Worm (Caenorhabditis elegans) whole organism, L2 larva: ENCODE measurements around the gene T02H6.11.

Source experiments
- C34F6.9 ChIP-seq: fragments of 150-350 bp; optimal IDR thresholded peaks from 2 replicates; lab custom pipeline; 2014; ENCODE audit warnings: missing biosample characterization, missing genetic modification characterization
- F13H6.1 ChIP-seq: sonication (generic microtip); optimal IDR thresholded peaks from 2 replicates; lab custom pipeline; 2016; ENCODE audit warnings: missing genetic modification characterization, missing compliant biosample characterization
- R02D3.7 ChIP-seq: fragments of 150-350 bp; optimal IDR thresholded peaks from 2 replicates; lab custom pipeline; 2014; ENCODE audit warnings: missing biosample characterization, missing genetic modification characterization
- ZK546.5 ChIP-seq: sonication (generic microtip); optimal IDR thresholded peaks from 2 replicates; lab custom pipeline; 2017; ENCODE audit warnings: missing biosample characterization, missing genetic modification characterization
- alr-1 ChIP-seq: fragments of 150-350 bp; optimal IDR thresholded peaks from 2 replicates; lab custom pipeline; 2014; ENCODE audit warnings: missing biosample characterization, missing genetic modification characterization
- aly-2 ChIP-seq: fragments of 150-350 bp; optimal IDR thresholded peaks from 2 replicates; lab custom pipeline; 2014; ENCODE audit warnings: missing biosample characterization, missing genetic modification characterization
- ama-1 ChIP-seq: fragments of 150-350 bp; optimal IDR thresholded peaks from 2 replicates; lab custom pipeline; 2018; ENCODE audit warnings: inconsistent platforms
- ceh-16 ChIP-seq: fragments of 150-350 bp; optimal IDR thresholded peaks from 2 replicates; lab custom pipeline; 2014; ENCODE audit warnings: missing biosample characterization, missing genetic modification characterization
- ceh-82 ChIP-seq: fragments of 150-350 bp; optimal IDR thresholded peaks from 2 replicates; lab custom pipeline; 2014; ENCODE audit warnings: missing biosample characterization, missing genetic modification characterization
- crh-2 ChIP-seq: sonication (generic microtip); optimal IDR thresholded peaks from 2 replicates; lab custom pipeline; 2017; ENCODE audit warnings: missing biosample characterization, missing genetic modification characterization
- dmd-4 ChIP-seq: sonication (generic microtip); optimal IDR thresholded peaks from 2 replicates; lab custom pipeline; 2017; ENCODE audit warnings: missing biosample characterization, missing genetic modification characterization
- elt-3 ChIP-seq: sonication (generic microtip); optimal IDR thresholded peaks from 2 replicates; lab custom pipeline; 2017; ENCODE audit warnings: missing biosample characterization, missing genetic modification characterization
- fos-1 ChIP-seq: fragments of 150-350 bp; optimal IDR thresholded peaks from 2 replicates; lab custom pipeline; 2014; ENCODE audit warnings: missing biosample characterization, missing genetic modification characterization
- gmeb-1 ChIP-seq: fragments of 150-350 bp; optimal IDR thresholded peaks from 2 replicates; lab custom pipeline; 2014; ENCODE audit warnings: missing biosample characterization, missing genetic modification characterization
- lin-13 ChIP-seq: fragments of 150-350 bp; optimal IDR thresholded peaks from 2 replicates; lab custom pipeline; 2014; ENCODE audit warnings: missing biosample characterization, missing genetic modification reagents, missing genetic modification characterization
- lin-39 ChIP-seq: fragments of 150-350 bp; optimal IDR thresholded peaks from 2 replicates; lab custom pipeline; 2014; ENCODE audit warnings: missing biosample characterization, missing genetic modification reagents, missing genetic modification characterization
- mab-5 ChIP-seq: fragments of 150-350 bp; optimal IDR thresholded peaks from 2 replicates; lab custom pipeline; 2014; ENCODE audit warnings: missing biosample characterization, missing genetic modification characterization
- mbf-1 ChIP-seq: sonication (generic microtip); optimal IDR thresholded peaks from 2 replicates; lab custom pipeline; 2017; ENCODE audit warnings: missing biosample characterization, missing genetic modification characterization
- mdl-1 ChIP-seq, 2 experiments: fragments of 150-350 bp in 1 of 2; sonication (generic microtip) in 1 of 2; optimal IDR thresholded peaks; 2 replicates each; lab custom pipeline; 2017; ENCODE audit warnings: missing biosample characterization in 2 of 2, missing genetic modification characterization in 2 of 2
- nhr-10 ChIP-seq: sonication (generic microtip); optimal IDR thresholded peaks from 2 replicates; lab custom pipeline; 2017; ENCODE audit warnings: missing biosample characterization, missing genetic modification characterization
- nhr-11 ChIP-seq: fragments of 150-350 bp; optimal IDR thresholded peaks from 2 replicates; lab custom pipeline; 2014; ENCODE audit warnings: missing biosample characterization, missing genetic modification characterization
- nhr-12 ChIP-seq: fragments of 150-350 bp; optimal IDR thresholded peaks from 2 replicates; lab custom pipeline; 2014; ENCODE audit warnings: missing biosample characterization, missing genetic modification characterization
- nhr-129 ChIP-seq: fragments of 150-350 bp; optimal IDR thresholded peaks from 2 replicates; lab custom pipeline; 2014; ENCODE audit warnings: missing biosample characterization, missing genetic modification characterization
- nhr-237 ChIP-seq: fragments of 150-350 bp; optimal IDR thresholded peaks from 2 replicates; lab custom pipeline; 2014; ENCODE audit warnings: missing biosample characterization, missing genetic modification characterization
- nhr-25 ChIP-seq: fragments of 150-350 bp; sonication (generic microtip); optimal IDR thresholded peaks from 3 replicates; lab custom pipeline; 2014; ENCODE audit warnings: missing biosample characterization, missing genetic modification characterization
- nhr-6 ChIP-seq: fragments of 150-350 bp; optimal IDR thresholded peaks from 2 replicates; lab custom pipeline; 2014; ENCODE audit warnings: missing biosample characterization, missing genetic modification characterization
- peb-1 ChIP-seq: fragments of 150-350 bp; optimal IDR thresholded peaks from 2 replicates; lab custom pipeline; 2014; ENCODE audit warnings: missing biosample characterization, missing genetic modification characterization
- sem-4 ChIP-seq: fragments of 150-350 bp; optimal IDR thresholded peaks from 2 replicates; lab custom pipeline; 2014; ENCODE audit warnings: missing biosample characterization, missing genetic modification reagents, missing genetic modification characterization
- skn-1 ChIP-seq: sonication (generic microtip); optimal IDR thresholded peaks from 2 replicates; lab custom pipeline; 2017; ENCODE audit warnings: missing biosample characterization, missing genetic modification characterization
- sma-3 ChIP-seq: sonication (generic microtip); optimal IDR thresholded peaks from 2 replicates; lab custom pipeline; 2016; ENCODE audit warnings: missing genetic modification reagents, missing genetic modification characterization, missing compliant biosample characterization
- sma-9 ChIP-seq, 2 experiments: fragments of 150-350 bp in 1 of 2; sonication (generic microtip) in 1 of 2; optimal IDR thresholded peaks; 2 replicates each; lab custom pipeline; 2014 to 2016; ENCODE audit warnings: missing genetic modification characterization in 2 of 2, mild to moderate bottlenecking in 1 of 2, missing biosample characterization in 1 of 2, missing compliant biosample characterization in 1 of 2, missing genetic modification reagents in 1 of 2, moderate library complexity in 1 of 2
- unc-39 ChIP-seq: fragments of 150-350 bp; optimal IDR thresholded peaks from 2 replicates; lab custom pipeline; 2014; ENCODE audit warnings: missing biosample characterization, missing genetic modification characterization
- unc-55 ChIP-seq: fragments of 150-350 bp; sonication (generic microtip); optimal IDR thresholded peaks from 3 replicates; lab custom pipeline; 2014; ENCODE audit warnings: missing biosample characterization, missing genetic modification reagents, missing genetic modification characterization
- unc-62 ChIP-seq: fragments of 150-350 bp; optimal IDR thresholded peaks from 2 replicates; lab custom pipeline; 2014; ENCODE audit warnings: missing biosample characterization, missing genetic modification reagents, missing genetic modification characterization
- zag-1 ChIP-seq: fragments of 150-350 bp; optimal IDR thresholded peaks from 2 replicates; lab custom pipeline; 2014; ENCODE audit warnings: missing biosample characterization, missing genetic modification characterization
- ztf-1 ChIP-seq: fragments of 200-800 bp; sonication (Bioruptor generic); conservative IDR thresholded peaks from 2 replicates; pipeline ENCODE4 v1.3.6; 2022; ENCODE audit warnings: missing genetic modification characterization, missing compliant biosample characterization
- ztf-11 ChIP-seq: sonication (generic microtip); optimal IDR thresholded peaks from 2 replicates; lab custom pipeline; 2017; ENCODE audit warnings: missing biosample characterization, missing genetic modification characterization
- ztf-4 ChIP-seq: fragments of 150-350 bp; optimal IDR thresholded peaks from 2 replicates; lab custom pipeline; 2014; ENCODE audit warnings: missing biosample characterization, missing genetic modification characterization

The T02H6.11 gene

ce11 chrII:689749-690148 is 11.2 kb downstream of the T02H6.11 start, which contains the start of gene T02H6.4:
Gene T02H6.4, plus strand, starts transcription at chrII:690049.
- TF ChIP-seq ztf-1 (GFP tag; lab: Robert Waterston, UW): no peak
- TF ChIP-seq unc-55: no peak
- TF ChIP-seq nhr-10: no peak
- TF ChIP-seq aly-2 (tag; lab: Kevin White, UChicago): no peak

ce11 chrII:684811-685210 is 16.1 kb downstream of the T02H6.11 start, which contains the start of gene T02H6.5:
Gene T02H6.5, plus strand, starts transcription at chrII:685111.
- TF ChIP-seq unc-55: no peak
- no peak for TF ChIP-seq nhr-237 (tag; lab: Kevin White, UChicago)
- no peak for TF ChIP-seq lin-39
- TF ChIP-seq F13H6.1 (tag; lab: Kevin White, UChicago): no peak
- no peak for TF ChIP-seq sma-3 (GFP tag; lab: Kevin White, UChicago)
- no peak for TF ChIP-seq C34F6.9 (tag; lab: Kevin White, UChicago)
- no peak for TF ChIP-seq nhr-10
- no peak for TF ChIP-seq crh-2 (tag; lab: Kevin White, UChicago)
- TF ChIP-seq nhr-6: no peak
- no peak for TF ChIP-seq fos-1 (tag; lab: Kevin White, UChicago)
- no peak for TF ChIP-seq skn-1 (tag; lab: Kevin White, UChicago)
- TF ChIP-seq ztf-11 (tag; lab: Kevin White, UChicago): no peak
- no peak for TF ChIP-seq sem-4
- no peak for TF ChIP-seq mab-5 (tag; lab: Kevin White, UChicago)

- TF ChIP-seq ztf-4 (tag; lab: Kevin White, UChicago) (no peak), F13H6.1 (tag; lab: Kevin White, UChicago) (no peak), nhr-25 (tag; lab: Kevin White, UChicago) (no peak), peb-1 (tag; lab: Kevin White, UChicago) (no peak), lin-13 (GFP tag; lab: Kevin White, UChicago) (no peak), ama-1 (lab: Kevin White, UChicago) (no peak), dmd-4 (no peak), mab-5 (tag; lab: Kevin White, UChicago) (no peak), unc-62 (GFP tag; lab: Kevin White, UChicago) (no peak), sma-3 (GFP tag; lab: Kevin White, UChicago) (no peak), ceh-16 (no peak), elt-3 (tag; lab: Kevin White, UChicago) (no peak), nhr-11 (no peak), mdl-1 (tag; optimal IDR thresholded peaks at IDR 0.05; lab: Kevin White, UChicago) (no peak), ztf-11 (tag; lab: Kevin White, UChicago) (no peak), fos-1 (tag; lab: Kevin White, UChicago) (no peak), alr-1 (tag; lab: Kevin White, UChicago) (no peak)
Observed at ce11 chrII:683467-683866, 17.5 kb downstream of the T02H6.11 start, which contains the start of gene T02H6.6. Gene T02H6.6, plus strand, starts transcription at chrII:683767.

ce11 chrII:682326-682725 is 18.6 kb downstream of the T02H6.11 start, which contains the start of gene T02H6.7:
Gene T02H6.7, plus strand, starts transcription at chrII:682626.
- TF ChIP-seq nhr-12 (tag; lab: Kevin White, UChicago): no peak
- TF ChIP-seq ZK546.5 (tag; lab: Kevin White, UChicago): no peak
- no peak for TF ChIP-seq ztf-1 (GFP tag; lab: Robert Waterston, UW)
- TF ChIP-seq nhr-129 (tag; lab: Kevin White, UChicago): no peak
- no peak for TF ChIP-seq alr-1 (tag; lab: Kevin White, UChicago)
- TF ChIP-seq unc-55: no peak
- no peak for TF ChIP-seq nhr-6
- no peak for TF ChIP-seq sem-4
- TF ChIP-seq nhr-10: no peak
- no peak for TF ChIP-seq ceh-82 (tag; lab: Kevin White, UChicago)
- no peak for TF ChIP-seq gmeb-1 (tag; lab: Kevin White, UChicago)
- no peak for TF ChIP-seq C34F6.9 (tag; lab: Kevin White, UChicago)
- TF ChIP-seq unc-39 (tag; lab: Kevin White, UChicago): no peak
- no peak for TF ChIP-seq peb-1 (tag; lab: Kevin White, UChicago)

- no peak for TF ChIP-seq aly-2 (tag; lab: Kevin White, UChicago)
- no peak for TF ChIP-seq nhr-6
- no peak for TF ChIP-seq alr-1 (tag; lab: Kevin White, UChicago)
- TF ChIP-seq nhr-11: no peak
- TF ChIP-seq sma-3 (GFP tag; lab: Kevin White, UChicago): no peak
- TF ChIP-seq sma-9 (GFP tag; optimal IDR thresholded peaks at IDR 0.05; lab: Kevin White, UChicago): no peak
- no peak for TF ChIP-seq sma-9 (tag; optimal IDR thresholded peaks at IDR 0.05; lab: Kevin White, UChicago)
- TF ChIP-seq nhr-237 (tag; lab: Kevin White, UChicago): no peak
- TF ChIP-seq unc-55: no peak
- TF ChIP-seq F13H6.1 (tag; lab: Kevin White, UChicago): no peak
- no peak for TF ChIP-seq ceh-16
- no peak for TF ChIP-seq zag-1 (tag; lab: Kevin White, UChicago)
- TF ChIP-seq nhr-129 (tag; lab: Kevin White, UChicago): no peak
- no peak for TF ChIP-seq peb-1 (tag; lab: Kevin White, UChicago)
- no peak for TF ChIP-seq mbf-1 (tag; lab: Kevin White, UChicago)
- no peak for TF ChIP-seq R02D3.7 (tag; lab: Kevin White, UChicago)
- TF ChIP-seq sem-4: no peak
- TF ChIP-seq C34F6.9 (tag; lab: Kevin White, UChicago): no peak
- no peak for TF ChIP-seq mdl-1 (tag; optimal IDR thresholded peaks at IDR 0.05; lab: Kevin White, UChicago)
Observed at ce11 chrII:680612-681011, 20.3 kb downstream of the T02H6.11 start, which contains the start of the genes T02H6.10 and T02H6.8. Gene T02H6.10, minus strand, starts transcription at chrII:680712. Gene T02H6.8, plus strand, starts transcription at chrII:680832.
